Worm (Caenorhabditis elegans) whole organism, midembryonic: ENCODE data around the gene sqt-1.

Experiments
- T22C8.4 ChIP-seq: fragments of 200-800 bp; sonication (Bioruptor generic); IDR thresholded peaks from 2 replicates; pipeline ENCODE4 v1.3.6; 2022; ENCODE audit warnings: missing genetic modification characterization, missing compliant biosample characterization
- cog-1 ChIP-seq: sonication (generic microtip); optimal IDR thresholded peaks from 2 replicates; lab custom pipeline; 2016; ENCODE audit warnings: missing genetic modification characterization, missing compliant biosample characterization
- flt-1 ChIP-seq: fragments of 200-800 bp; sonication (Bioruptor generic); IDR thresholded peaks from 2 replicates; pipeline ENCODE4 v1.3.6; 2022; ENCODE audit warnings: missing genetic modification characterization, missing compliant biosample characterization
- klf-2 ChIP-seq: fragments of 200-800 bp; sonication (Bioruptor generic); conservative IDR thresholded peaks from 2 replicates; pipeline ENCODE4 v1.3.6; 2022; ENCODE audit warnings: missing genetic modification reagents, missing genetic modification characterization, missing compliant biosample characterization
- med-1 ChIP-seq: sonication (generic microtip); optimal IDR thresholded peaks from 2 replicates; lab custom pipeline; 2017; ENCODE audit warnings: missing genetic modification characterization, mild to moderate bottlenecking, missing compliant biosample characterization, antibody characterized with exemption, missing genetic modification reagents; ENCODE audit not compliant: insufficient read depth
- ref-1 ChIP-seq: fragments of 200-800 bp; sonication (Bioruptor generic); conservative IDR thresholded peaks from 2 replicates; pipeline ENCODE4 v1.3.6; 2022; ENCODE audit warnings: missing genetic modification reagents, missing genetic modification characterization, missing compliant biosample characterization
- tab-1 ChIP-seq: fragments of 200-800 bp; sonication (Bioruptor generic); IDR thresholded peaks from 2 replicates; pipeline ENCODE4 v1.3.6; 2022; ENCODE audit warnings: missing genetic modification characterization, missing compliant biosample characterization
- ztf-23 ChIP-seq: fragments of 200-800 bp; sonication (Bioruptor generic); IDR thresholded peaks from 2 replicates; pipeline ENCODE4 v1.3.6; 2022; ENCODE audit warnings: missing genetic modification reagents, missing genetic modification characterization, missing compliant biosample characterization
- ztf-29 ChIP-seq: fragments of 200-800 bp; sonication (Bioruptor generic); IDR thresholded peaks from 2 replicates; pipeline ENCODE4 v1.3.6; 2022; ENCODE audit warnings: missing genetic modification reagents, missing genetic modification characterization, missing compliant biosample characterization

Gene sqt-1

ce11 chrII:11349892-11350291, 12.3 kb upstream of the sqt-1 start, which contains the start of gene dph-5:
dph-5 (plus strand) TSS chrII:11350192.
- no peak for TF ChIP-seq T22C8.4 (GFP tag; lab: Robert Waterston, UW)
- TF ChIP-seq klf-2, result no peak
- no peak for TF ChIP-seq ztf-29 (GFP tag; lab: Robert Waterston, UW)

DNA sequence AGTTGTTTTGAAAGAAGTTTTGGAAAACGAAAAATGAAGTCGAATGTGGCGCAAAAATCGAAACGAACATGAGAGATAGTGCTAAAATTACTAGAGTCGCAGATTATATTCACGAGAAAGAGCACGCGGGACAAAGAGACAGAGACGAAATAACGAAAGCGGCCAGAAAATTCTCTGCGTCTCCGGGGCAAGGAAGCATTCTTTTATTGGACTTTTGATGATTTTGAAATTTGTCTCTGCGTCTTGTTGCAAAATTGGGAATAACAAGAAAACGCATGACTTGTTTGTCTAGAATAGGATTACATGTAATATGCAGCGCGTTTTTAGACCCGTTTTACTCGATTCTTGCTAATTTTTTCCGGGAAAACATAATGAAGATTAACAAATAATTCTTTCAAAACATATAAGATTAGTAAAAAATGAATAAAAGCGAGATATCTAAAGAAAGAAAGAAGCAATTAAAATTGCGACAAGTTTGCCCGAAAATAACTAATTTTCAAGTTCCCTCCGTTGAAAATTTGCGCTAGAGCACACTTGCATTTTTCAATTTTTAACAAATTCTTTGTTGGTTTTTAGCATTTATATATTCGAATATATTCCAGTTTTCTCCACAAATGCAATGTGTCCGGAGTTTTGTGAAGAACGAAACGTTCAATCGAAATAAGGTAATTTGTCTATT, 10.4 kb upstream of the sqt-1 start, which contains the start of the genes B0491.6 and pigm-1:
Gene B0491.6 (minus strand): TSS at position 466 of the 679 bp plus-strand sequence.
Gene pigm-1 (plus strand): TSS at position 568 of the 679 bp plus-strand sequence.
- TF ChIP-seq T22C8.4 (GFP tag; lab: Robert Waterston, UW) (no peak), cog-1 (tag; lab: Kevin White, UChicago) (peak; percentile 72)

DNA sequence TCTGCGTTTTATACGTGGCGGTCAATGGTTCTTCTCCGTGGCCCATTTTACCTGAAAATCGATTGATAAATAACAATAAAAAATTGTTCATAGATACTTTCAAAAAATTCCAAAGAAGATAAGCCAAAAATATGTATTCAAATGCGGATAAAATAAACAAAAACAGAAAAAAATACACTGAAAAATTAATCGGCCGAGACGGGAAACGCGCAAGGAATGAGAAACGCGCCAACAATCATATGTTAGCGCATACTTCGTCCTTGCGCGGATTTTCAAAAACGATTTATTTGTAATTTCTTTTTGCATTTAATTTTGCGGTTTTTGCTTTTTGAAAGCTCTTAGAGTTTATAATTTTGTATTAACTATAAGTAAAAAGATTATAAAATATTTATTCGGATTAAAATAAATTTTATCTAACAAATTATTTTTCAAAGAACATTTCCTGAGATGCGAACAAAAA, 8.0 kb upstream of the sqt-1 start, which contains the start of gene nduf-11:
Gene nduf-11 (minus strand): TSS at position 51 of the 460 bp plus-strand sequence.
- peak; percentile 68; the same call in 1 of the 2 replicates for TF ChIP-seq ztf-23
- TF ChIP-seq klf-2, result no peak
- no peak for TF ChIP-seq T22C8.4 (GFP tag; lab: Robert Waterston, UW)
- peak; percentile 84 for TF ChIP-seq flt-1
- TF ChIP-seq cog-1 (tag; lab: Kevin White, UChicago), result peak; percentile 70
- TF ChIP-seq ref-1 (GFP tag; lab: Robert Waterston, UW), result no peak
- peak; percentile 6 for TF ChIP-seq med-1 (GFP tag; lab: Kevin White, UChicago)
- TF ChIP-seq tab-1 (GFP tag; lab: Robert Waterston, UW), result no peak; the same call in 1 of the 2 replicates
- TF ChIP-seq ztf-29 (GFP tag; lab: Robert Waterston, UW), result no peak

- no peak for TF ChIP-seq klf-2
- TF ChIP-seq ztf-23, result no peak
- no peak for TF ChIP-seq cog-1 (tag; lab: Kevin White, UChicago)
- TF ChIP-seq ref-1 (GFP tag; lab: Robert Waterston, UW), result no peak
- TF ChIP-seq ztf-29 (GFP tag; lab: Robert Waterston, UW), result no peak
- TF ChIP-seq med-1 (GFP tag; lab: Kevin White, UChicago), result no peak
- no peak for TF ChIP-seq T22C8.4 (GFP tag; lab: Robert Waterston, UW)
- TF ChIP-seq tab-1 (GFP tag; lab: Robert Waterston, UW), result no peak
- no peak for TF ChIP-seq flt-1
Observed at ce11 chrII:11344554-11344953, 6.9 kb upstream of the sqt-1 start.

- no peak for TF ChIP-seq cog-1 (tag; lab: Kevin White, UChicago)
- TF ChIP-seq tab-1 (GFP tag; lab: Robert Waterston, UW), result no peak
- TF ChIP-seq klf-2, result no peak
- TF ChIP-seq med-1 (GFP tag; lab: Kevin White, UChicago), result no peak
- TF ChIP-seq ref-1 (GFP tag; lab: Robert Waterston, UW), result no peak
- TF ChIP-seq ztf-29 (GFP tag; lab: Robert Waterston, UW), result no peak
- no peak for TF ChIP-seq T22C8.4 (GFP tag; lab: Robert Waterston, UW)
- TF ChIP-seq ztf-23, result no peak
- TF ChIP-seq flt-1, result no peak
Observed at ce11 chrII:11343300-11343869, 5.7 kb upstream of the sqt-1 start, which contains the start of gene lgc-20. lgc-20 (minus strand) TSS chrII:11343610.

DNA sequence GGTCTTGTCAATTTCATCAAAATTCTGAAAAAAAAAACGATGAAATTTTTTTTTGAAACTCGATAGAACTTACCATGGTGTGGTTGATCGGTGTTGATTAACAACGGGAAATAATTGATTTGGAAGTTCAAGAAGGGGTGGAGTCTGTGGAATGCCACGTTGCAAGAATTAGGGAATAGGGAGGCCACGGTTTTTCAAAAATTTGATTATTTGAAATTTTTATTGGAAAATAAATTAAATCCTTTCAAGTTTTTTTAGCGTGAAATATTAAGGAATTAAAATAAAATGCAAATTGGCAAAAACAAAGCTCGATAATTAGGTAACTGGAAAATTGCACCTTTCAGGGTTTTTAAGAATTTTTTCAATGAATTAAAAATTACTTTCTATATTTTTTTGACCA, 1.9 kb upstream of the sqt-1 start, which contains the start of gene rmd-3:
Gene rmd-3 (minus strand): TSS at position 101 of the 400 bp plus-strand sequence.
- TF ChIP-seq ref-1 (GFP tag; lab: Robert Waterston, UW) (no peak), tab-1 (GFP tag; lab: Robert Waterston, UW) (no peak), med-1 (GFP tag; lab: Kevin White, UChicago) (no peak), ztf-23 (no peak), klf-2 (no peak), flt-1 (no peak)

DNA sequence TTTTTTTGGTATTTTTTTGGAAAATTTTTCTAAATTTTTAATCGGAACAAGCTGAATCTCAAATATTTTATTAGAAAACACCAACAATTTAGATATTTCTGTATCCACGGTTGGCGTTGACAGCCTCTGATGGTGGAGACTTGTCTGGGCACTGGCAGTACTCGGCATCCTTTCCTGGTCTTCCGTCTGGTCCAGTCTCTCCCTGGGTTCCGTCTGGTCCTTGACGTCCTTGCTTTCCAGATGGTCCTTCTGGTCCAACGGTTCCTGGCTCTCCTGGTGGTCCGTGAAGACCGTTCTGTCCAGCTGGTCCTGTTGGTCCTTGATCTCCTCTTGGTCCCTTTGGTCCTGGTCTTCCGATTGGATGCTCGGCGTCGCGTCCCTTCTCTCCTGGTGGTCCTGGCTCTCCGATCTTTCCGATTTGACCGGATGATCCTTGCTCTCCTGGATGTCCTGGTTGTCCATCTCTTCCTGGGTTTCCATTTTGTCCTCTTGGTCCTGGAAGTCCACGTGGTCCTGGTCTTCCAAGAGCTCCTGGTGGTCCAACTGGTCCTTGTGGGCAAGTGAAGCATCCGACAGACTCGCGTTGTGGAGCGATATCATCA, 896 bp downstream of the sqt-1 start:
- TF ChIP-seq flt-1, result no peak
- no peak for TF ChIP-seq ref-1 (GFP tag; lab: Robert Waterston, UW)
- no peak for TF ChIP-seq ztf-23
- TF ChIP-seq ztf-29 (GFP tag; lab: Robert Waterston, UW), result no peak
- TF ChIP-seq tab-1 (GFP tag; lab: Robert Waterston, UW), result no peak
- no peak for TF ChIP-seq klf-2

ce11 chrII:11336163-11336562, 1.5 kb downstream of the sqt-1 start:
- TF ChIP-seq T22C8.4 (GFP tag; lab: Robert Waterston, UW) (no peak), tab-1 (GFP tag; lab: Robert Waterston, UW) (no peak), ref-1 (GFP tag; lab: Robert Waterston, UW) (no peak), flt-1 (no peak), ztf-29 (GFP tag; lab: Robert Waterston, UW) (no peak), med-1 (GFP tag; lab: Kevin White, UChicago) (no peak), ztf-23 (no peak), klf-2 (no peak), cog-1 (tag; lab: Kevin White, UChicago) (no peak)

DNA sequence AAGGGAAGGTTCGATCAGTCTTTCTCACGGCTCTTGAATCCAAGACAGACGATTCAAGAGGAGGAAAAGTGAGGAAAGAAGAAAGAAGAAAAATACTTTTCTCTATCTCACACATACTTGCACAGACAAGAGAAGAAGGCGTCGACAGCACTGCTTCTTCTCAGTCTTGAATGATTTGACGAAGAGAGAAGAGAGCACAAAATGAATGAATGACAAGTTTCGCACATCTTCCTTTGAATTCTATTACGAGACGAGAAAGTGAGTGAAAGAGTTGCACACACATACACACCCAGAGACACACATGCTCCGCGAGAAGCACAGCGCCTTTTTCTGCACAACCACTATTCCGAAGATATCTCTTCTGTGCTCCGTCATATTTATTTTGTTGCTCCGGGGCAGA, 2.0 kb downstream of the sqt-1 start:
- TF ChIP-seq cog-1 (tag; lab: Kevin White, UChicago), result no peak
- TF ChIP-seq ztf-29 (GFP tag; lab: Robert Waterston, UW), result no peak
- no peak for TF ChIP-seq ref-1 (GFP tag; lab: Robert Waterston, UW)
- TF ChIP-seq ztf-23, result no peak
- TF ChIP-seq T22C8.4 (GFP tag; lab: Robert Waterston, UW), result no peak
- no peak for TF ChIP-seq med-1 (GFP tag; lab: Kevin White, UChicago)
- no peak for TF ChIP-seq flt-1
- no peak for TF ChIP-seq klf-2
- TF ChIP-seq tab-1 (GFP tag; lab: Robert Waterston, UW), result no peak
